Worm (Caenorhabditis elegans) whole organism, mixed stage, embryonic: ENCODE results near the gene F09G2.2.

Experiments used
- ceh-39 ChIP-seq: fragments of 150-350 bp; optimal IDR thresholded peaks from 2 replicates; lab custom pipeline; 2014; ENCODE audit warnings: missing biosample characterization, missing genetic modification characterization
- ceh-83 ChIP-seq: fragments of 200-800 bp; sonication (Bioruptor generic); optimal IDR thresholded peaks from 2 replicates; lab custom pipeline; 2018; ENCODE audit warnings: mild to moderate bottlenecking, missing genetic modification characterization, missing compliant biosample characterization
- elt-3 ChIP-seq: fragments of 150-350 bp; optimal IDR thresholded peaks from 2 replicates; lab custom pipeline; 2014; ENCODE audit warnings: missing biosample characterization, missing genetic modification characterization
- lin-32 ChIP-seq: fragments of 200-800 bp; sonication (Bioruptor generic); optimal IDR thresholded peaks from 2 replicates; lab custom pipeline; 2018; ENCODE audit warnings: mild to moderate bottlenecking, missing genetic modification characterization, missing compliant biosample characterization
- mep-1 ChIP-seq: fragments of 150-350 bp; optimal IDR thresholded peaks from 2 replicates; lab custom pipeline; 2017; ENCODE audit warnings: missing biosample characterization, missing genetic modification reagents, missing genetic modification characterization, inconsistent platforms
- nhr-12 ChIP-seq: fragments of 150-350 bp; optimal IDR thresholded peaks from 2 replicates; lab custom pipeline; 2014; ENCODE audit warnings: missing biosample characterization, missing genetic modification characterization
- nhr-237 ChIP-seq: fragments of 150-350 bp; optimal IDR thresholded peaks from 2 replicates; lab custom pipeline; 2014; ENCODE audit warnings: missing biosample characterization, missing genetic modification characterization
- nhr-76 ChIP-seq: sonication (generic microtip); optimal IDR thresholded peaks from 2 replicates; lab custom pipeline; 2017; ENCODE audit warnings: missing biosample characterization, missing genetic modification characterization
- pha-4 ChIP-seq: fragments of 150-350 bp; optimal IDR thresholded peaks from 2 replicates; lab custom pipeline; 2018; ENCODE audit warnings: missing biosample characterization, missing genetic modification reagents, missing genetic modification characterization
- sem-2 ChIP-seq: fragments of 200-800 bp; sonication (Bioruptor generic); optimal IDR thresholded peaks from 2 replicates; lab custom pipeline; 2018; ENCODE audit warnings: mild to moderate bottlenecking, missing genetic modification characterization, missing compliant biosample characterization
- sptf-1 ChIP-seq: sonication (generic microtip); optimal IDR thresholded peaks from 2 replicates; lab custom pipeline; 2017; ENCODE audit warnings: mild to moderate bottlenecking, missing genetic modification characterization, moderate library complexity, missing compliant biosample characterization
- unc-39 ChIP-seq: fragments of 150-350 bp; optimal IDR thresholded peaks from 2 replicates; lab custom pipeline; 2014; ENCODE audit warnings: missing biosample characterization, missing genetic modification characterization
- unc-62 ChIP-seq: fragments of 150-350 bp; optimal IDR thresholded peaks from 2 replicates; lab custom pipeline; 2014; ENCODE audit warnings: missing biosample characterization, missing genetic modification reagents, missing genetic modification characterization
- ztf-11 ChIP-seq: fragments of 150-350 bp; optimal IDR thresholded peaks from 2 replicates; lab custom pipeline; 2014; ENCODE audit warnings: missing biosample characterization, missing genetic modification characterization

DNA sequence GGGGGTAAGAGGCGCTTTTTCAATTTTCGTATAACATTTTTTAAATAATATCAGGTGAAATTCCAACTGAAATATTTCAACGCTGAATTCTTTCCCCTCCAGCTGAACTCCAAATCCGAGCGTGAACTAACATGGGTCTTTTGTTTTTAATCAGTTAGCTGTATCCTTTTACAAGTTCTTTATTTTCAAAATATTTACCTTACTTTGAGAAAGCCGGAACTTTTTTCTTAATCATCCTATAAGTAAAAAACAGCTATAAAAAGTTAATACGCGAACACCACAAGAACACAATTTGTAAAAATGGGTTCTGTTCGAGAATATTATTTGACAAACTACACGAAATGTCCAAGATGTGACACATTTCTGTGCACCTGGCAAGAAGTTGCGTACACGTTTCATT, 32.5 kb upstream of the F09G2.2 start, which contains the start of gene srh-83:
- no peak for TF ChIP-seq elt-3 (tag; lab: Kevin White, UChicago)
- TF ChIP-seq nhr-76 (tag; lab: Kevin White, UChicago): no peak
- TF ChIP-seq sptf-1: no peak
- no peak for TF ChIP-seq unc-62
- TF ChIP-seq nhr-12 (tag; lab: Kevin White, UChicago): no peak
- no peak for TF ChIP-seq ztf-11 (tag; lab: Kevin White, UChicago)
- no peak for TF ChIP-seq mep-1 (tag; lab: Kevin White, UChicago)
- TF ChIP-seq pha-4 (tag; lab: Kevin White, UChicago): no peak
- TF ChIP-seq sem-2 (GFP tag; lab: Kevin White, UChicago): no peak
- no peak for TF ChIP-seq nhr-237 (tag; lab: Kevin White, UChicago)
- no peak for TF ChIP-seq lin-32 (GFP tag; lab: Kevin White, UChicago)
- no peak for TF ChIP-seq ceh-39 (tag; lab: Kevin White, UChicago)
- no peak for TF ChIP-seq unc-39
- no peak for TF ChIP-seq ceh-83 (GFP tag; lab: Kevin White, UChicago)
